Worm (Caenorhabditis elegans) whole organism, L3 larva: ENCODE data around the gene twk-48.

Experiments used
- lin-15B ChIP-seq: fragments of 150-350 bp; optimal IDR thresholded peaks from 2 replicates; lab custom pipeline; 2014; ENCODE audit warnings: missing biosample characterization, missing genetic modification characterization
- nhr-11 ChIP-seq: fragments of 150-350 bp; optimal IDR thresholded peaks from 2 replicates; lab custom pipeline; 2014; ENCODE audit warnings: missing biosample characterization, missing genetic modification characterization
- nhr-12 ChIP-seq: fragments of 150-350 bp; optimal IDR thresholded peaks from 2 replicates; lab custom pipeline; 2014; ENCODE audit warnings: missing biosample characterization, missing genetic modification characterization
- pqm-1 ChIP-seq: fragments of 150-350 bp; optimal IDR thresholded peaks from 2 replicates; lab custom pipeline; 2017; ENCODE audit warnings: missing biosample characterization, missing genetic modification characterization, inconsistent platforms

- TF ChIP-seq pqm-1 (tag; lab: Kevin White, UChicago) (no peak), nhr-11 (tag; lab: Kevin White, UChicago) (no peak), nhr-12 (tag; lab: Kevin White, UChicago) (no peak), lin-15B (no peak)
Measured at ce11 chrIII:9817894-9818293, 42.6 kb upstream of the twk-48 start.
